Fruit fly (Drosophila melanogaster): ENCODE data around the gene CG6503.
A peak's percentile ranks its signal among the peaks of the same experiment; 100 is the strongest.

The CG6503 gene

dm6 chr3R:26452345-26452744, 27.4 kb upstream of the CG6503 start, which contains the start of gene CG5447 (continued):
- peak; percentile 25 for TF ChIP-seq YL-1 (GFP tag; optimal IDR thresholded peaks at IDR 0.05)
- TF ChIP-seq CG15514 (GFP tag; optimal IDR thresholded peaks at IDR 0.05) = peak; percentile 22
- TF ChIP-seq insv (GFP tag; optimal IDR thresholded peaks at IDR 0.05) = no peak
- TF ChIP-seq Lhr (GFP tag; optimal IDR thresholded peaks at IDR 0.05) = peak; percentile 55
- TF ChIP-seq vfl (GFP tag; optimal IDR thresholded peaks at IDR 0.05) = no peak
- no peak for TF ChIP-seq CG9876 (GFP tag; optimal IDR thresholded peaks at IDR 0.05)
- TF ChIP-seq Dref (GFP tag; IDR thresholded peaks at IDR 0.05) = peak; percentile 38; the same call in 1 of the 2 replicates
- no peak for TF ChIP-seq CG4820 (GFP tag; optimal IDR thresholded peaks at IDR 0.05)
- no peak for TF ChIP-seq CG1233 (GFP tag; optimal IDR thresholded peaks at IDR 0.05)
- TF ChIP-seq Sry-β (GFP tag; optimal IDR thresholded peaks at IDR 0.05) = no peak
- peak; percentile 59 for TF ChIP-seq CG1603 (tag; optimal IDR thresholded peaks at IDR 0.05)
- no peak for TF ChIP-seq ro (GFP tag; IDR thresholded peaks at IDR 0.05)
- no peak for TF ChIP-seq ato (GFP tag; IDR thresholded peaks at IDR 0.05; ENCODE audit: partially characterized antibody)
- TF ChIP-seq amos (GFP tag; IDR thresholded peaks at IDR 0.05; ENCODE audit: partially characterized antibody) = no peak; the same call in 1 of the 2 replicates
- no peak for TF ChIP-seq CG15696 (tag; optimal IDR thresholded peaks at IDR 0.05)
- TF ChIP-seq sd (tag; optimal IDR thresholded peaks at IDR 0.05) = peak; percentile 79
- peak; percentile 22 for TF ChIP-seq CG33213 (GFP tag; optimal IDR thresholded peaks at IDR 0.05)
- peak; percentile 68 for TF ChIP-seq CG13287 (GFP tag; IDR thresholded peaks at IDR 0.05; ENCODE audit: partially characterized antibody)
- no peak for TF ChIP-seq Nf-YA (GFP tag; IDR thresholded peaks at IDR 0.05)
- TF ChIP-seq MESR4 (GFP tag; optimal IDR thresholded peaks at IDR 0.05) = peak; percentile 80
- peak; percentile 22 for TF ChIP-seq BEAF-32 (GFP tag; optimal IDR thresholded peaks at IDR 0.05)
- TF ChIP-seq pita (GFP tag; optimal IDR thresholded peaks at IDR 0.05) = no peak
- TF ChIP-seq Rfx (GFP tag; IDR thresholded peaks at IDR 0.05) = no peak
- peak; percentile 44; the same call in 2 of the 3 replicates for TF ChIP-seq CG34224 (GFP tag; IDR thresholded peaks at IDR 0.05; ENCODE audit: partially characterized antibody)
- TF ChIP-seq CG2889 (GFP tag; IDR thresholded peaks at IDR 0.05) = no peak
- peak; percentile 15 for TF ChIP-seq Sry-δ (GFP tag; optimal IDR thresholded peaks at IDR 0.05)
- TF ChIP-seq cad (GFP tag; optimal IDR thresholded peaks at IDR 0.05) = no peak
- TF ChIP-seq E2f2 (GFP tag; IDR thresholded peaks at IDR 0.05) = peak; percentile 96
- TF ChIP-seq CG4617 (GFP tag; optimal IDR thresholded peaks at IDR 0.05; ENCODE audit: borderline replicate concordance) = peak; percentile 66
- TF ChIP-seq CG43689 (GFP tag; IDR thresholded peaks at IDR 0.05) = no peak
- peak; percentile 7 for TF ChIP-seq nmo (GFP tag; optimal IDR thresholded peaks at IDR 0.05)
- no peak for TF ChIP-seq hbn (GFP tag; IDR thresholded peaks at IDR 0.05; ENCODE audit: partially characterized antibody)
- no peak for TF ChIP-seq CG7987 (GFP tag; optimal IDR thresholded peaks at IDR 0.05)
- TF ChIP-seq CG7963 (GFP tag; IDR thresholded peaks at IDR 0.05; ENCODE audit: partially characterized antibody) = no peak
- TF ChIP-seq tap (tag; optimal IDR thresholded peaks at IDR 0.05) = no peak
- peak in 1 of 3 experiments; percentile 3 for TF ChIP-seq Stat92E (GFP tag; optimal IDR thresholded peaks at IDR 0.05)
- peak; percentile 40; the same call in 2 of the 4 replicates for TF ChIP-seq Dll (GFP tag; IDR thresholded peaks at IDR 0.05; ENCODE audit: partially characterized antibody)
- TF ChIP-seq jing (GFP tag; optimal IDR thresholded peaks at IDR 0.05) = no peak
- TF ChIP-seq peb (GFP tag; IDR thresholded peaks at IDR 0.05) = no peak
- no peak for TF ChIP-seq Neu2 (GFP tag; optimal IDR thresholded peaks at IDR 0.05; ENCODE audit: borderline replicate concordance)
- no peak for TF ChIP-seq dati (GFP tag; IDR thresholded peaks at IDR 0.05)
- TF ChIP-seq CG9797 (GFP tag; optimal IDR thresholded peaks at IDR 0.05) = peak; percentile 64
- TF ChIP-seq sc (optimal IDR thresholded peaks at IDR 0.05) = no peak
- TF ChIP-seq sc (GFP tag; optimal IDR thresholded peaks at IDR 0.05) = no peak
- peak; percentile 16 for TF ChIP-seq gro (GFP tag; optimal IDR thresholded peaks at IDR 0.05)
- TF ChIP-seq HmgD (GFP tag; optimal IDR thresholded peaks at IDR 0.05) = peak; percentile 18
- no peak for TF ChIP-seq CG8388 (GFP tag; optimal IDR thresholded peaks at IDR 0.05)
- no peak for TF ChIP-seq Ets65A (GFP tag)
- TF ChIP-seq CG15011 (GFP tag; optimal IDR thresholded peaks at IDR 0.05) = no peak
- no peak for TF ChIP-seq CG7928 (GFP tag; optimal IDR thresholded peaks at IDR 0.05)
